Fruit fly (Drosophila melanogaster): ENCODE results near the gene Nhe1.

The Nhe1 gene

dm6 chr2L:125364-126252 is 19.1 kb upstream of the Nhe1 start (continued):
- TF ChIP-seq pros (GFP tag; optimal IDR thresholded peaks at IDR 0.05) (no peak), CG18619 (GFP tag; optimal IDR thresholded peaks at IDR 0.05) (no peak), Hmr (GFP tag; optimal IDR thresholded peaks at IDR 0.05) (peak; percentile 11), dmrt11E (tag; optimal IDR thresholded peaks at IDR 0.05) (no peak), gce (GFP tag; IDR thresholded peaks at IDR 0.05) (no peak), zfh2 (GFP tag; optimal IDR thresholded peaks at IDR 0.05) (no peak), Dfd (GFP tag; optimal IDR thresholded peaks at IDR 0.05) (no peak), CG2116 (GFP tag; optimal IDR thresholded peaks at IDR 0.05) (no peak), fru (optimal IDR thresholded peaks at IDR 0.05) (no peak), CG12769 (tag; optimal IDR thresholded peaks at IDR 0.05) (peak; percentile 59), CG6683 (GFP tag; optimal IDR thresholded peaks at IDR 0.05) (no peak), Med (GFP tag) (peak; percentile 71), CG10543 (GFP tag; optimal IDR thresholded peaks at IDR 0.05) (peak; percentile 25), CG30403 (GFP tag; optimal IDR thresholded peaks at IDR 0.05) (no peak), mirr (GFP tag; optimal IDR thresholded peaks at IDR 0.05) (peak; percentile 90), CG6791 (GFP tag; IDR thresholded peaks at IDR 0.05; ENCODE audit: partially characterized antibody) (no peak), CG6175 (GFP tag; IDR thresholded peaks at IDR 0.05) (no peak), Max (GFP tag; optimal IDR thresholded peaks at IDR 0.05) (no peak), phol (tag; optimal IDR thresholded peaks at IDR 0.05) (no peak), Blimp-1 (GFP tag; optimal IDR thresholded peaks at IDR 0.05) (no peak), Rx (GFP tag; IDR thresholded peaks at IDR 0.05) (no peak), CG11560 (tag; IDR thresholded peaks at IDR 0.05) (no peak), Opbp (GFP tag; IDR thresholded peaks at IDR 0.05; ENCODE audit: partially characterized antibody) (no peak), CG30431 (GFP tag; optimal IDR thresholded peaks at IDR 0.05) (no peak), cato (GFP tag; optimal IDR thresholded peaks at IDR 0.05; ENCODE audit: borderline replicate concordance) (no peak), YL-1 (GFP tag; optimal IDR thresholded peaks at IDR 0.05) (no peak), ATbp (GFP tag; optimal IDR thresholded peaks at IDR 0.05) (no peak), CG14860 (GFP tag; IDR thresholded peaks at IDR 0.05; ENCODE audit: partially characterized antibody) (no peak), MTF-1 (GFP tag; optimal IDR thresholded peaks at IDR 0.05; ENCODE audit: borderline replicate concordance) (no peak), ato (GFP tag; IDR thresholded peaks at IDR 0.05; ENCODE audit: partially characterized antibody) (no peak), oc (tag; optimal IDR thresholded peaks at IDR 0.05) (no peak), chinmo (GFP tag; IDR thresholded peaks at IDR 0.05; ENCODE audit: partially characterized antibody) (0 out of 4 replicates have a peak, but pooled peaks have one; percentile 48), sima (GFP tag; optimal IDR thresholded peaks at IDR 0.05) (no peak), lov (optimal IDR thresholded peaks at IDR 0.05) (no peak), lov (GFP tag; IDR thresholded peaks at IDR 0.05) (no peak), CG11085 (GFP tag; IDR thresholded peaks at IDR 0.05) (no peak), cwo (GFP tag; optimal IDR thresholded peaks at IDR 0.05) (peak; percentile 35), trh (GFP tag; optimal IDR thresholded peaks at IDR 0.05) (no peak), CG11398 (GFP tag; optimal IDR thresholded peaks at IDR 0.05) (no peak), CG13296 (GFP tag; optimal IDR thresholded peaks at IDR 0.05) (peak; percentile 59), slbo (GFP tag; IDR thresholded peaks at IDR 0.05) (no peak), ftz-f1 (GFP tag; optimal IDR thresholded peaks at IDR 0.05) (peak; percentile 34), CG2199 (GFP tag; IDR thresholded peaks at IDR 0.05) (no peak), Adf1 (GFP tag; IDR thresholded peaks at IDR 0.05) (0 out of 2 replicates have a peak, but pooled peaks have one; percentile 5), CG16779 (GFP tag; IDR thresholded peaks at IDR 0.05) (no peak), Vsx1 (GFP tag; optimal IDR thresholded peaks at IDR 0.05) (no peak), Drgx (GFP tag; IDR thresholded peaks at IDR 0.05) (no peak), CG10654 (GFP tag; optimal IDR thresholded peaks at IDR 0.05) (no peak), CG7987 (GFP tag; optimal IDR thresholded peaks at IDR 0.05) (peak; percentile 10)

All from whole organism, embryonic.